Worm (Caenorhabditis elegans): Measurements from ENCODE around the gene tbx-41.

Gene tbx-41

ce11 chrX:1909353-1909752, 44.3 kb downstream of the tbx-41 start (continued):
- TF ChIP-seq ceh-32 (tag; optimal IDR thresholded peaks at IDR 0.05; ENCODE audit: poor library complexity) (no peak), lin-29 (GFP tag; IDR thresholded peaks at IDR 0.05) (peak; percentile 89), dmd-8 (GFP tag; IDR thresholded peaks at IDR 0.05) (no peak), ztf-11 (tag; optimal IDR thresholded peaks at IDR 0.05) (no peak), hlh-30 (tag; optimal IDR thresholded peaks at IDR 0.05; ENCODE audit: insufficient read depth) (no peak), gei-8 (GFP tag; optimal IDR thresholded peaks at IDR 0.05) (no peak), nhr-77 (tag; optimal IDR thresholded peaks at IDR 0.05) (peak; percentile 71), pqm-1 (tag; optimal IDR thresholded peaks at IDR 0.05) (no peak), ztf-7 (tag; optimal IDR thresholded peaks at IDR 0.05) (peak; percentile 34), hif-1 (tag; optimal IDR thresholded peaks at IDR 0.05) (peak; percentile 35 to 57), Y5F2A.4 (GFP tag; optimal IDR thresholded peaks at IDR 0.05) (peak; percentile 61), T20F7.1 (GFP tag; optimal IDR thresholded peaks at IDR 0.05) (no peak), ceh-62 (tag; optimal IDR thresholded peaks at IDR 0.05) (no peak), Y75B8A.6 (GFP tag; IDR thresholded peaks at IDR 0.05) (0 out of 2 replicates have a peak, but pooled peaks have one; percentile 46), lin-1 (GFP tag; IDR thresholded peaks at IDR 0.05) (peak; percentile 80), ama-1 (optimal IDR thresholded peaks at IDR 0.05) (no peak), daf-16 (GFP tag; optimal IDR thresholded peaks at IDR 0.05) (peak; percentile 49 to 93), daf-16 (tag; optimal IDR thresholded peaks at IDR 0.05) (peak; percentile 59), snpc-4 (tag; optimal IDR thresholded peaks at IDR 0.05) (no peak), tag-97 (GFP tag; IDR thresholded peaks at IDR 0.05) (no peak), nhr-42 (GFP tag; IDR thresholded peaks at IDR 0.05) (peak; percentile 96), Y48G9A.11 (GFP tag; IDR thresholded peaks at IDR 0.05) (0 out of 2 replicates have a peak, but pooled peaks have one; percentile 22), mdt-29 (GFP tag; IDR thresholded peaks at IDR 0.05) (0 out of 2 replicates have a peak, but pooled peaks have one; percentile 40), nhr-76 (tag; optimal IDR thresholded peaks at IDR 0.05) (no peak), nhr-48 (tag; optimal IDR thresholded peaks at IDR 0.05) (peak; percentile 71), egl-27 (tag; optimal IDR thresholded peaks at IDR 0.05) (no peak), dve-1 (tag; optimal IDR thresholded peaks at IDR 0.05; ENCODE audit: insufficient read depth) (no peak), R02D3.7 (tag; optimal IDR thresholded peaks at IDR 0.05) (no peak), sdz-12 (GFP tag; optimal IDR thresholded peaks at IDR 0.05) (no peak), skn-1 (tag; optimal IDR thresholded peaks at IDR 0.05) (no peak), arid-1 (GFP tag; conservative IDR thresholded peaks at IDR 0.05) (no peak; the same call in 1 of the 2 replicates), duxl-1 (tag; optimal IDR thresholded peaks at IDR 0.05; ENCODE audit: poor library complexity) (peak; percentile 98), unc-62 (GFP tag; optimal IDR thresholded peaks at IDR 0.05 in 1 of 2) (no peak), unc-62 (tag; optimal IDR thresholded peaks at IDR 0.05) (no peak), zip-2 (tag; optimal IDR thresholded peaks at IDR 0.05) (peak; percentile 85), ces-1 (GFP tag; optimal IDR thresholded peaks at IDR 0.05) (peak; percentile 57), egl-43 (GFP tag; IDR thresholded peaks at IDR 0.05) (peak; percentile 96), ctbp-1 (GFP tag; IDR thresholded peaks at IDR 0.05) (peak; percentile 82), daf-19 (GFP tag; conservative IDR thresholded peaks at IDR 0.05) (no peak), nhr-41 (GFP tag; IDR thresholded peaks at IDR 0.05) (0 out of 2 replicates have a peak, but pooled peaks have one; percentile 36), zfp-3 (GFP tag; conservative IDR thresholded peaks at IDR 0.05) (peak; percentile 85), saeg-2 (GFP tag; IDR thresholded peaks at IDR 0.05) (peak; percentile 74; the same call in 1 of the 2 replicates), madf-9 (GFP tag; conservative IDR thresholded peaks at IDR 0.05) (peak; percentile 87), lin-39 (tag; optimal IDR thresholded peaks at IDR 0.05) (peak; percentile 20), ZK337.2 (GFP tag; IDR thresholded peaks at IDR 0.05) (peak; percentile 61), aly-2 (tag; optimal IDR thresholded peaks at IDR 0.05) (no peak), F44E2.7 (GFP tag; IDR thresholded peaks at IDR 0.05) (no peak), mes-2 (tag; optimal IDR thresholded peaks at IDR 0.05; ENCODE audit: poor library complexity, severe bottlenecking) (peak; percentile 94), aha-1 (tag) (peak; percentile 100), zip-11 (GFP tag; IDR thresholded peaks at IDR 0.05) (peak; percentile 71; the same call in 1 of the 2 replicates), F26F4.8 (GFP tag; conservative IDR thresholded peaks at IDR 0.05) (no peak), mep-1 (tag; optimal IDR thresholded peaks at IDR 0.05) (no peak)
